Fruit fly (Drosophila melanogaster) whole organism, adult: ENCODE data around the gene CG3223.
"Not testable (repeated sequence)": the region's sequence is repeated elsewhere in the genome, so short reads cannot be mapped to it uniquely, and the experiment has no call there.

ENCODE experiments used
- CG11617 ChIP-seq: fragments of 200-800 bp; sonication (Bioruptor generic); optimal IDR thresholded peaks from 2 replicates; lab custom pipeline; 2017; ENCODE audit warnings: mild to moderate bottlenecking, missing biosample characterization, missing genetic modification reagents, missing genetic modification characterization
- CG12768 ChIP-seq: fragments of 200-800 bp; sonication (Bioruptor generic); optimal IDR thresholded peaks from 2 replicates; lab custom pipeline; 2017; ENCODE audit warnings: missing biosample characterization, missing genetic modification characterization, mild to moderate bottlenecking, moderate library complexity, missing genetic modification reagents
- CG14711 ChIP-seq: fragments of 200-800 bp; sonication (Bioruptor generic); optimal IDR thresholded peaks from 2 replicates; lab custom pipeline; 2018; ENCODE audit warnings: missing biosample characterization, mild to moderate bottlenecking, missing genetic modification characterization, moderate library complexity
- CG1620 ChIP-seq: fragments of 200-800 bp; sonication (Bioruptor generic); optimal IDR thresholded peaks from 2 replicates; lab custom pipeline; 2016; ENCODE audit warnings: missing biosample characterization, missing genetic modification characterization
- CG33017 ChIP-seq: fragments of 200-800 bp; sonication (Bioruptor generic); optimal IDR thresholded peaks from 2 replicates; lab custom pipeline; 2018; ENCODE audit warnings: missing biosample characterization, mild to moderate bottlenecking, missing genetic modification characterization, moderate library complexity
- CG5204 ChIP-seq: fragments of 200-800 bp; sonication (Bioruptor generic); optimal IDR thresholded peaks from 2 replicates; lab custom pipeline; 2016; ENCODE audit warnings: missing biosample characterization, missing genetic modification characterization
- CG7045 ChIP-seq: fragments of 200-800 bp; sonication (Bioruptor generic); optimal IDR thresholded peaks from 2 replicates; lab custom pipeline; 2017; ENCODE audit warnings: missing biosample characterization, mild to moderate bottlenecking, missing genetic modification characterization
- CG7101 ChIP-seq: fragments of 200-800 bp; sonication (Bioruptor generic); optimal IDR thresholded peaks from 2 replicates; lab custom pipeline; 2018; ENCODE audit warnings: missing biosample characterization, mild to moderate bottlenecking, missing genetic modification characterization, moderate library complexity
- Clk ChIP-seq: fragments of 200-800 bp; sonication (Bioruptor generic); optimal IDR thresholded peaks from 2 replicates; lab custom pipeline; 2017; ENCODE audit warnings: missing biosample characterization, missing genetic modification characterization
- Crg-1 ChIP-seq: fragments of 200-800 bp; sonication (Bioruptor generic); optimal IDR thresholded peaks from 2 replicates; lab custom pipeline; 2016; ENCODE audit warnings: missing biosample characterization, missing genetic modification characterization
- Hr96 ChIP-seq: fragments of 200-800 bp; sonication (Bioruptor generic); optimal IDR thresholded peaks from 2 replicates; lab custom pipeline; 2016; ENCODE audit warnings: missing biosample characterization, missing genetic modification characterization
- Mnt ChIP-seq: fragments of 200-800 bp; sonication (Bioruptor generic); optimal IDR thresholded peaks from 2 replicates; lab custom pipeline; 2016; ENCODE audit warnings: missing biosample characterization, mild to moderate bottlenecking, missing genetic modification characterization
- bab1 ChIP-seq: fragments of 200-800 bp; sonication (Bioruptor generic); optimal IDR thresholded peaks from 3 replicates; lab custom pipeline; 2019; ENCODE audit warnings: missing biosample characterization, mild to moderate bottlenecking, missing genetic modification characterization, moderate library complexity
- cic ChIP-seq: fragments of 200-800 bp; sonication (Bioruptor generic); optimal IDR thresholded peaks from 2 replicates; lab custom pipeline; 2017; ENCODE audit warnings: missing biosample characterization, mild to moderate bottlenecking, missing genetic modification characterization, moderate library complexity
- cnc ChIP-seq, 2 experiments: fragments of >200 bp; optimal IDR thresholded peaks; 2 replicates each; lab custom pipeline; 2017
- kay ChIP-seq: fragments of 200-800 bp; sonication (Bioruptor generic); peaks from one replicate; lab custom pipeline; 2016; ENCODE audit warnings: missing biosample characterization, missing genetic modification characterization, borderline replicate concordance
- ovo ChIP-seq: fragments of 200-800 bp; sonication (Bioruptor generic); optimal IDR thresholded peaks from 2 replicates; lab custom pipeline; 2016; ENCODE audit warnings: missing biosample characterization, missing genetic modification characterization
- pad ChIP-seq: fragments of 200-800 bp; sonication (Bioruptor generic); optimal IDR thresholded peaks from 3 replicates; lab custom pipeline; 2017; ENCODE audit warnings: missing biosample characterization, missing genetic modification characterization, mild to moderate bottlenecking, moderate library complexity, missing genetic modification reagents
- tj ChIP-seq: fragments of 200-800 bp; sonication (Bioruptor generic); optimal IDR thresholded peaks from 3 replicates; lab custom pipeline; 2017; ENCODE audit warnings: missing biosample characterization, mild to moderate bottlenecking, missing genetic modification characterization, moderate library complexity
- toe ChIP-seq: fragments of 200-800 bp; sonication (Bioruptor generic); optimal IDR thresholded peaks from 2 replicates; lab custom pipeline; 2016; ENCODE audit warnings: missing biosample characterization, missing genetic modification characterization

The CG3223 gene

dm6 chr3R:8037896-8038295 is 28.7 kb downstream of the CG3223 start:
- TF ChIP-seq toe (GFP tag; lab: Kevin White, UChicago) (no peak), CG7045 (GFP tag; lab: Kevin White, UChicago) (no peak), CG33017 (no peak), CG7101 (tag; lab: Kevin White, UChicago) (no peak), bab1 (GFP tag; lab: Kevin White, UChicago) (no peak), Clk (GFP tag; lab: Kevin White, UChicago) (no peak), Hr96 (GFP tag; lab: Kevin White, UChicago) (no peak), ovo (GFP tag; lab: Kevin White, UChicago) (no peak), CG11617 (GFP tag; lab: Kevin White, UChicago) (no peak), cic (GFP tag; lab: Kevin White, UChicago) (no peak)

dm6 chr3R:8038927-8039326 is 29.7 kb downstream of the CG3223 start:
- TF ChIP-seq cic (GFP tag; lab: Kevin White, UChicago) (no peak), cnc (optimal IDR thresholded peaks at IDR 0.05; lab: Kevin White, UChicago) (no peak), CG5204 (no peak), Hr96 (GFP tag; lab: Kevin White, UChicago) (no peak), CG33017 (no peak), kay (GFP tag; lab: Kevin White, UChicago) (no peak), ovo (GFP tag; lab: Kevin White, UChicago) (no peak), CG1620 (GFP tag; lab: Kevin White, UChicago) (no peak), CG7101 (tag; lab: Kevin White, UChicago) (no peak), toe (GFP tag; lab: Kevin White, UChicago) (no peak), pad (GFP tag; lab: Kevin White, UChicago) (no peak), bab1 (GFP tag; lab: Kevin White, UChicago) (no peak), CG7045 (GFP tag; lab: Kevin White, UChicago) (no peak), Clk (GFP tag; lab: Kevin White, UChicago) (no peak), CG11617 (GFP tag; lab: Kevin White, UChicago) (no peak), Crg-1 (GFP tag; lab: Kevin White, UChicago) (no peak), Mnt (GFP tag; lab: Kevin White, UChicago) (no peak), tj (no peak), CG14711 (tag; lab: Kevin White, UChicago) (no peak), CG12768 (GFP tag; lab: Kevin White, UChicago) (no peak)

dm6 chr3R:8040843-8041242 is 31.6 kb downstream of the CG3223 start, which contains the start of gene CG43060:
Gene CG43060 (plus strand): TSS chr3R:8041224.
- TF ChIP-seq kay (GFP tag; lab: Kevin White, UChicago) (peak; percentile 31), pad (GFP tag; lab: Kevin White, UChicago) (no peak)

dm6 chr3R:8048867-8049266 is 39.7 kb downstream of the CG3223 start, which contains the start of gene CG43618:
Gene CG43618 (plus strand): TSS chr3R:8049167.
- not testable (repeated sequence) for TF ChIP-seq CG7045 (GFP tag; lab: Kevin White, UChicago); CG33017; pad (GFP tag; lab: Kevin White, UChicago)

DNA sequence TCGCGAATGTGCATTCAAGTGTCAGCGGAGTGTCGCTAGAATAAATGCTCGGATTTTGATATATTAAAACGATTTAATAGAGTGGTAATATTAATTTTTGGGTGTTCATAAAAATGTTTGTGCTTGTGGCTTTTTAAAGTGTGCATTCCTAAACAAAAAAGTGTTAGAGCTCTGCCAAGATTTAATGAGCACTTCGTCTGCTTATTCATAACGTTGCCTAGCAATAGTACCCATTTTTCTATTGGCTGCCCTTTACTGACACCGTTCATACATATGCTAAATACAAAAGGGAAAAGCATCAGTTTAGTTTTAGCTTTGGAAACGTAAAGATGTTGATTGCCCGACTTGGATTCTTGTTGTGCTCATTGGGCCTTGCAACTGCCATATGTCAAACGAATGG is 40.2 kb downstream of the CG3223 start, which contains the start of gene CG43061:
TSS of gene CG43061 (plus strand) at position 301 of the 400 bp plus-strand sequence.
- not testable (repeated sequence) for TF ChIP-seq cnc (optimal IDR thresholded peaks at IDR 0.05; lab: Kevin White, UChicago); Mnt (GFP tag; lab: Kevin White, UChicago); tj

DNA sequence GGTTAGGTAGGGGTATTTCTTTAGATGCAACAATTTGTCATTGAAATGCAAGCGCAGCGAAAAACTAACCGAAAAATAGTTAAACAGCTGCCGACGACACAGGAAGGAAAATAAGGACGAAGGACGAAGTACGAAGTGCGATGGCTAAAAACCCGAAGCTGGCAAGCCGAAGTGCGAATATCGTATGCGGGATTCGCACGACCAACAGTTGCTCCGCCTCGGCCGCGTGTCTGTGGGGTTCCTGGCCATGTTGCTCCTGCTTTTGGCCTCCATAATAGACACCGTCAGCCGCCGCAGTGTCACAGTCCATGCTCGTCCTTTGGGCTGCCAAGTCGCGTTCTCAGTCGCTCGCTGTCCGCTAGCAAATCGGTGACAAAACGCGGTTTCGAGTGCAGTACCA is 49.8 kb downstream of the CG3223 start, which contains the start of gene mAChR-B:
TSS of gene mAChR-B (plus strand) at position 301 of the 400 bp plus-strand sequence.
- no peak for TF ChIP-seq Crg-1 (GFP tag; lab: Kevin White, UChicago)
- TF ChIP-seq Hr96 (GFP tag; lab: Kevin White, UChicago), result no peak
- no peak for TF ChIP-seq toe (GFP tag; lab: Kevin White, UChicago)
- TF ChIP-seq Clk (GFP tag; lab: Kevin White, UChicago), result no peak
- TF ChIP-seq CG11617 (GFP tag; lab: Kevin White, UChicago), result no peak
- TF ChIP-seq pad (GFP tag; lab: Kevin White, UChicago), result no peak
- no peak for TF ChIP-seq CG7101 (tag; lab: Kevin White, UChicago)
